Fruit fly (Drosophila melanogaster) whole organism, embryonic: ENCODE results near the gene VhaAC45RP.

Source experiments
- Atf6 ChIP-seq: fragments of 200-800 bp; sonication (Bioruptor generic); IDR thresholded peaks from 2 replicates; pipeline ENCODE4 v1.3.6; 2022; ENCODE audit warnings: missing biosample characterization, missing genetic modification characterization
- CG10366 ChIP-seq: fragments of 200-800 bp; sonication (Bioruptor generic); IDR thresholded peaks from 2 replicates; pipeline ENCODE4 v1.3.6; 2022; ENCODE audit warnings: missing biosample characterization, missing genetic modification characterization
- CG10543 ChIP-seq: fragments of 200-800 bp; sonication (Bioruptor generic); optimal IDR thresholded peaks from 3 replicates; lab custom pipeline; 2017; ENCODE audit warnings: missing biosample characterization, mild to moderate bottlenecking, missing genetic modification characterization, moderate library complexity
- CG11247 ChIP-seq: fragments of 200-800 bp; sonication (Bioruptor generic); IDR thresholded peaks from 2 replicates; pipeline ENCODE4 v1.3.6; 2022; ENCODE audit warnings: missing biosample characterization, missing genetic modification characterization
- CG14965 ChIP-seq: fragments of 200-800 bp; sonication (Bioruptor generic); optimal IDR thresholded peaks from 2 replicates; lab custom pipeline; 2016; ENCODE audit warnings: missing biosample characterization, missing genetic modification characterization, borderline replicate concordance
- CG15011 ChIP-seq: fragments of 200-800 bp; sonication (Bioruptor generic); optimal IDR thresholded peaks from 3 replicates; lab custom pipeline; 2018; ENCODE audit warnings: missing biosample characterization, mild to moderate bottlenecking, missing genetic modification characterization
- CG17328 ChIP-seq: fragments of 200-800 bp; sonication (Bioruptor generic); IDR thresholded peaks from 2 replicates; pipeline ENCODE4 v1.3.6; 2022; ENCODE audit warnings: missing biosample characterization, missing genetic modification characterization
- CG17359 ChIP-seq: fragments of 200-800 bp; sonication (Bioruptor generic); optimal IDR thresholded peaks from 3 replicates; lab custom pipeline; 2018; ENCODE audit warnings: missing biosample characterization, mild to moderate bottlenecking, missing genetic modification characterization, moderate library complexity
- CG17385 ChIP-seq: fragments of 200-800 bp; sonication (Bioruptor generic); optimal IDR thresholded peaks from 3 replicates; lab custom pipeline; 2018; ENCODE audit warnings: missing biosample characterization, mild to moderate bottlenecking, missing genetic modification characterization
- CG17612 ChIP-seq: fragments of 200-800 bp; sonication (Bioruptor generic); IDR thresholded peaks from 2 replicates; pipeline ENCODE4 v1.3.6; 2022; ENCODE audit warnings: missing biosample characterization, missing genetic modification characterization
- CG18262 ChIP-seq: fragments of 200-800 bp; optimal IDR thresholded peaks from 3 replicates; lab custom pipeline; 2019; ENCODE audit warnings: missing biosample characterization, mild to moderate bottlenecking, missing genetic modification characterization, moderate library complexity
- CG18476 ChIP-seq: fragments of 200-800 bp; sonication (Bioruptor generic); optimal IDR thresholded peaks from 2 replicates; lab custom pipeline; 2016; ENCODE audit warnings: missing biosample characterization, mild to moderate bottlenecking, missing genetic modification characterization
- CG18619 ChIP-seq: fragments of 200-800 bp; sonication (Bioruptor generic); optimal IDR thresholded peaks from 3 replicates; lab custom pipeline; 2017; ENCODE audit warnings: missing biosample characterization, mild to moderate bottlenecking, missing genetic modification characterization
- CG18764 ChIP-seq: fragments of 200-800 bp; sonication (Bioruptor generic); optimal IDR thresholded peaks from 3 replicates; lab custom pipeline; 2016; ENCODE audit warnings: missing biosample characterization, missing genetic modification characterization
- CG2202 ChIP-seq: fragments of 200-800 bp; sonication (Bioruptor generic); optimal IDR thresholded peaks from 2 replicates; lab custom pipeline; 2018; ENCODE audit warnings: missing biosample characterization, mild to moderate bottlenecking, missing genetic modification characterization
- CG31365 ChIP-seq: fragments of 200-800 bp; sonication (Bioruptor generic); optimal IDR thresholded peaks from 2 replicates; lab custom pipeline; 2018; ENCODE audit warnings: missing biosample characterization, mild to moderate bottlenecking, missing genetic modification characterization
- CG3407 ChIP-seq: fragments of 200-800 bp; sonication (Bioruptor generic); optimal IDR thresholded peaks from 2 replicates; lab custom pipeline; 2018; ENCODE audit warnings: missing biosample characterization, mild to moderate bottlenecking, missing genetic modification characterization
- CG3847 ChIP-seq: fragments of 200-800 bp; sonication (Bioruptor generic); IDR thresholded peaks from 2 replicates; pipeline ENCODE4 v1.3.6; 2022; ENCODE audit warnings: missing biosample characterization, missing genetic modification characterization
- CG9727 ChIP-seq: fragments of 200-800 bp; sonication (Bioruptor generic); optimal IDR thresholded peaks from 3 replicates; lab custom pipeline; 2017; ENCODE audit warnings: missing biosample characterization, mild to moderate bottlenecking, missing genetic modification characterization
- CG9932 ChIP-seq: fragments of 200-800 bp; sonication (Bioruptor generic); IDR thresholded peaks from 2 replicates; pipeline ENCODE4 v1.3.6; 2022; ENCODE audit warnings: missing biosample characterization, missing genetic modification characterization
- Chrac-16 ChIP-seq: fragments of 200-800 bp; sonication (Bioruptor generic); optimal IDR thresholded peaks from 3 replicates; lab custom pipeline; 2016; ENCODE audit warnings: missing biosample characterization, missing genetic modification characterization
- HLH3B ChIP-seq: fragments of 200-800 bp; sonication (Bioruptor generic); IDR thresholded peaks from 2 replicates; pipeline ENCODE4 v1.3.6; 2022; ENCODE audit warnings: missing biosample characterization, missing genetic modification characterization
- HLH54F ChIP-seq: fragments of 200-800 bp; sonication (Bioruptor generic); optimal IDR thresholded peaks from 3 replicates; lab custom pipeline; 2016; ENCODE audit warnings: missing biosample characterization, missing genetic modification characterization
- Hmx ChIP-seq: fragments of 200-800 bp; sonication (Bioruptor generic); optimal IDR thresholded peaks from 2 replicates; lab custom pipeline; 2016; ENCODE audit warnings: missing biosample characterization, missing genetic modification characterization
- NC2β ChIP-seq: fragments of 200-800 bp; sonication (Bioruptor generic); optimal IDR thresholded peaks from 2 replicates; lab custom pipeline; 2016; ENCODE audit warnings: missing biosample characterization, missing genetic modification characterization
- NK7.1 ChIP-seq: fragments of 200-800 bp; sonication (Bioruptor generic); optimal IDR thresholded peaks from 3 replicates; lab custom pipeline; 2016; ENCODE audit warnings: missing biosample characterization, missing genetic modification characterization
- Rx ChIP-seq: fragments of 200-800 bp; sonication (Bioruptor generic); IDR thresholded peaks from 2 replicates; pipeline ENCODE4 v1.3.6; 2022; ENCODE audit warnings: missing biosample characterization, missing genetic modification characterization
- Sry-δ ChIP-seq: fragments of 200-800 bp; sonication (Bioruptor generic); optimal IDR thresholded peaks from 2 replicates; lab custom pipeline; 2016; ENCODE audit warnings: missing biosample characterization, missing genetic modification characterization
- Ssrp ChIP-seq: fragments of 200-800 bp; sonication (Bioruptor generic); optimal IDR thresholded peaks from 2 replicates; lab custom pipeline; 2018; ENCODE audit warnings: missing biosample characterization, mild to moderate bottlenecking, missing genetic modification characterization, moderate library complexity
- Trl ChIP-seq, 3 experiments: fragments of >200 bp in 2 of 3; fragments of 200-800 bp in 1 of 3; sonication (Bioruptor generic) in 1 of 3; optimal IDR thresholded peaks; 2 replicates in 1 of 3; 3 replicates in 2 of 3; lab custom pipeline; 2016 to 2017; ENCODE audit warnings: missing biosample characterization in 1 of 3, missing genetic modification characterization in 1 of 3
- ara ChIP-seq: fragments of 200-800 bp; sonication (Bioruptor generic); IDR thresholded peaks from 2 replicates; pipeline ENCODE4 v1.3.6; 2022; ENCODE audit warnings: missing biosample characterization, missing genetic modification characterization
- bsh ChIP-seq, 2 experiments: fragments of 200-800 bp; sonication (Bioruptor generic); optimal IDR thresholded peaks; 2 replicates each; lab custom pipeline; 2017 to 2018; ENCODE audit warnings: mild to moderate bottlenecking in 2 of 2, missing biosample characterization in 2 of 2, missing genetic modification characterization in 2 of 2, moderate library complexity in 1 of 2
- cas ChIP-seq: fragments of 200-800 bp; sonication (Bioruptor generic); IDR thresholded peaks from 2 replicates; pipeline ENCODE4 v1.3.6; 2022; ENCODE audit warnings: missing biosample characterization, missing genetic modification characterization
- crp ChIP-seq, 2 experiments: fragments of 200-800 bp; sonication (Bioruptor generic); optimal IDR thresholded peaks; 2 replicates in 1 of 2; 3 replicates in 1 of 2; lab custom pipeline; 2017; ENCODE audit warnings: missing biosample characterization in 2 of 2, missing genetic modification characterization in 2 of 2, mild to moderate bottlenecking in 1 of 2, moderate library complexity in 1 of 2
- gce ChIP-seq: fragments of 200-800 bp; sonication (Bioruptor generic); IDR thresholded peaks from 3 replicates; pipeline ENCODE4 v1.3.6; 2022; ENCODE audit warnings: missing biosample characterization, missing genetic modification characterization
- gro ChIP-seq: fragments of 200-800 bp; sonication (Bioruptor generic); optimal IDR thresholded peaks from 2 replicates; lab custom pipeline; 2016; ENCODE audit warnings: missing biosample characterization, missing genetic modification characterization
- klu ChIP-seq: fragments of 200-800 bp; sonication (Bioruptor generic); IDR thresholded peaks from 2 replicates; pipeline ENCODE4 v1.3.6; 2022; ENCODE audit warnings: missing biosample characterization, missing genetic modification characterization
- mld ChIP-seq: fragments of 200-800 bp; sonication (Bioruptor generic); IDR thresholded peaks from 3 replicates; pipeline ENCODE4 v1.3.6; 2022; ENCODE audit warnings: missing biosample characterization, missing genetic modification characterization; ENCODE audit not compliant: partially characterized antibody
- p53 ChIP-seq: fragments of 200-800 bp; sonication (Bioruptor generic); optimal IDR thresholded peaks from 2 replicates; lab custom pipeline; 2016; ENCODE audit warnings: missing biosample characterization, missing genetic modification characterization
- pros ChIP-seq: fragments of 200-800 bp; sonication (Bioruptor generic); optimal IDR thresholded peaks from 3 replicates; lab custom pipeline; 2019; ENCODE audit warnings: missing biosample characterization, mild to moderate bottlenecking, missing genetic modification characterization, moderate library complexity
- shn ChIP-seq: fragments of 200-800 bp; sonication (Bioruptor generic); optimal IDR thresholded peaks from 3 replicates; lab custom pipeline; 2016; ENCODE audit warnings: missing biosample characterization, missing genetic modification characterization
- tll ChIP-seq, 2 experiments: fragments of 200-800 bp in 1 of 2; fragments of >200 bp in 1 of 2; sonication (Bioruptor generic) in 1 of 2; optimal IDR thresholded peaks; 2 replicates each; lab custom pipeline; 2017 to 2019; ENCODE audit warnings: missing biosample characterization in 2 of 2, missing genetic modification characterization in 2 of 2, mild to moderate bottlenecking in 1 of 2, moderate library complexity in 1 of 2
- tna ChIP-seq: fragments of 200-800 bp; sonication (Bioruptor generic); IDR thresholded peaks from 2 replicates; pipeline ENCODE4 v1.3.6; 2022; ENCODE audit warnings: missing biosample characterization, missing genetic modification characterization; ENCODE audit not compliant: partially characterized antibody
- twi ChIP-seq: fragments of 200-800 bp; optimal IDR thresholded peaks from 2 replicates; lab custom pipeline; 2019; ENCODE audit warnings: missing biosample characterization, mild to moderate bottlenecking, missing genetic modification characterization, moderate library complexity
- tx ChIP-seq: fragments of 200-800 bp; sonication (Bioruptor generic); optimal IDR thresholded peaks from 2 replicates; lab custom pipeline; 2016; ENCODE audit warnings: missing biosample characterization, missing genetic modification characterization
- unc-4 ChIP-seq: fragments of 200-800 bp; sonication (Bioruptor generic); IDR thresholded peaks from 2 replicates; pipeline ENCODE4 v1.3.6; 2022; ENCODE audit warnings: missing biosample characterization, missing genetic modification characterization; ENCODE audit not compliant: partially characterized antibody
- wek ChIP-seq: fragments of 200-800 bp; sonication (Bioruptor generic); optimal IDR thresholded peaks from 3 replicates; lab custom pipeline; 2018; ENCODE audit warnings: missing biosample characterization, mild to moderate bottlenecking, missing genetic modification characterization, moderate library complexity

VhaAC45RP gene

DNA sequence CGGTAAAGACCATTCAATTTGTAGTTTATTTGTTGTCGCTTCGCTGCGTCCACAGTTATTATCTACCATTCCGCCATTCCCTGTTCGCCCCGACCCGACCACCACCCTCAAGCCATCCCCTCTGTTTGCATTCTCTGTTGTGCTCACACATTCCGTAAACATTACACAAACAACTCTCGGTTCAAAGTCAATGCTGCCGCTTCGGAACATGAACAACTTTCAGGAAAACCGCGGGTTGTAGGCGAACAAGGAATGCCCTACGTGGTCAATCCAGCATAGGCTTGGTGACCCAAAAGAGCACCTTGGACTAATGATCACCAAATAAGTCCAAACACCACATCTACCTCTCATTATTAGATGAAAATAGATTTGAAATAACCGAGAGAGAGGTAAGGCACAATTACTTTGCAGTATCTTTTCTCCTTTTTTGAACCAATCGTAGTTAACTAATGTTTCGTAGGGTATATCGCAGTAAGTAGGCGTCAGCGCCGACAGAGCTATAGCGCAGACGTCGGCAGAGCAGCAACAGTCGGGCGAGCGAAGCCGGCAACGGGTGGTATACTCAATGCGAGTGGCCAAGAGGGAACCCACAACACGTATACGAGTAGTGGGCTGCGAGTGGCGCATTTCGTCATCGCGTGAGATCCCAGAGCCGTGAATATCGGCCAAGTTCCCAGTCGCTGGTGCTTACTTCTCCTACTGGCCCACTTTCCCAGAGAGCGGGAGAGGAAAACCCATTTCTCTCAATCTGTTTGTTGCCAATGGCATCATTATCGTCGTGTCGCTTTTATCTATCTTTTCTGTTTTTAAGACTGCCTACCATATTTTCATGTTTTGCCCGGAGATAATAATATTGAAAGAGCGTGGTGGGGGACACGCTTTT is 37.1 kb upstream of the VhaAC45RP start (continued):
- TF ChIP-seq CG15011 (GFP tag; lab: Kevin White, UChicago): peak; percentile 94
- peak; percentile 84 for TF ChIP-seq CG17385 (GFP tag; lab: Kevin White, UChicago)
- peak; percentile 97 for TF ChIP-seq shn
- TF ChIP-seq CG2202 (tag; lab: Kevin White, UChicago): peak; percentile 81
- peak in 1 of 2 experiments; percentile 59 for TF ChIP-seq tll (GFP tag; optimal IDR thresholded peaks at IDR 0.05; lab: Kevin White, UChicago)
- peak; percentile 73 for TF ChIP-seq CG11247 (GFP tag; lab: Robert Waterston, UW)
- peak; percentile 96 for TF ChIP-seq CG18764 (GFP tag; lab: Kevin White, UChicago)
- peak; percentile 70; the same call in 1 of the 2 replicates for TF ChIP-seq CG17328
- peak in 1 of 2 experiments; percentile 46 for TF ChIP-seq crp (GFP tag; optimal IDR thresholded peaks at IDR 0.05; lab: Kevin White, UChicago)
- TF ChIP-seq tna (GFP tag; lab: Robert Waterston, UW): no peak
- peak; percentile 95 for TF ChIP-seq p53
- peak; percentile 83 for TF ChIP-seq CG17612 (GFP tag; lab: Robert Waterston, UW)
- peak; percentile 89 for TF ChIP-seq CG31365
- peak; percentile 93 for TF ChIP-seq Hmx (GFP tag; lab: Kevin White, UChicago)
- TF ChIP-seq wek (GFP tag; lab: Kevin White, UChicago): peak; percentile 80
- peak; percentile 94 for TF ChIP-seq HLH54F
- peak; percentile 98 for TF ChIP-seq CG17359 (tag; lab: Kevin White, UChicago)
- TF ChIP-seq NC2β: peak; percentile 84
- TF ChIP-seq cas: peak; percentile 70
- TF ChIP-seq gro (GFP tag; lab: Kevin White, UChicago): peak; percentile 98
- peak; percentile 65 to 83 for TF ChIP-seq Trl (optimal IDR thresholded peaks at IDR 0.05; lab: Kevin White, UChicago)
- TF ChIP-seq Trl (GFP tag; optimal IDR thresholded peaks at IDR 0.05; lab: Kevin White, UChicago): peak; percentile 97
- TF ChIP-seq CG18262 (tag; lab: Kevin White, UChicago): peak; percentile 94
- peak; percentile 92 for TF ChIP-seq CG14965 (GFP tag; lab: Kevin White, UChicago)
- TF ChIP-seq klu (GFP tag; lab: Robert Waterston, UW): peak; percentile 91
- TF ChIP-seq NK7.1 (GFP tag; lab: Kevin White, UChicago): peak; percentile 97
- peak; percentile 90 for TF ChIP-seq Ssrp (tag; lab: Kevin White, UChicago)
- TF ChIP-seq Chrac-16: peak; percentile 89
- TF ChIP-seq CG10366: peak; percentile 86
- peak; percentile 90 for TF ChIP-seq CG18619
- TF ChIP-seq Sry-δ (GFP tag; lab: Kevin White, UChicago): peak; percentile 77
- peak; percentile 68 for TF ChIP-seq twi (tag; lab: Kevin White, UChicago)
- peak; percentile 91 for TF ChIP-seq Rx
- TF ChIP-seq tx (GFP tag; lab: Kevin White, UChicago): peak; percentile 96
- peak; percentile 92 for TF ChIP-seq CG10543
- TF ChIP-seq mld (GFP tag; lab: Robert Waterston, UW): no peak
- peak; percentile 86 for TF ChIP-seq gce
- TF ChIP-seq CG3407 (GFP tag; lab: Kevin White, UChicago): peak; percentile 88
- peak; percentile 89 for TF ChIP-seq ara (GFP tag; lab: Robert Waterston, UW)
- peak; percentile 97 for TF ChIP-seq CG9727 (GFP tag; lab: Kevin White, UChicago)
- TF ChIP-seq pros (GFP tag; lab: Kevin White, UChicago): peak; percentile 7
- peak; percentile 96 for TF ChIP-seq CG18476 (GFP tag; lab: Kevin White, UChicago)
- TF ChIP-seq unc-4 (GFP tag; lab: Robert Waterston, UW): 0 out of 2 replicates have a peak, but pooled peaks have one; percentile 3
- peak; percentile 98 for TF ChIP-seq Atf6 (GFP tag; lab: Robert Waterston, UW)
- peak; percentile 81 for TF ChIP-seq CG3847 (GFP tag; lab: Robert Waterston, UW)
- TF ChIP-seq CG9932: peak; percentile 97
- peak; percentile 22 to 89 for TF ChIP-seq bsh (GFP tag; optimal IDR thresholded peaks at IDR 0.05; lab: Kevin White, UChicago)
- peak; percentile 97 for TF ChIP-seq HLH3B (GFP tag; lab: Robert Waterston, UW)
